Fruit fly (Drosophila melanogaster) Kc167 (cell line): ENCODE measurements around the gene CG31404.

Source experiments
- Myc ChIP-seq: fragments of >200 bp; optimal IDR thresholded peaks from 2 replicates; lab custom pipeline; 2017; ENCODE audit warnings: missing external identifiers
- Sin3A ChIP-seq: fragments of >200 bp; optimal IDR thresholded peaks from 2 replicates; lab custom pipeline; 2018; ENCODE audit warnings: missing external identifiers
- h ChIP-seq: fragments of >200 bp; optimal IDR thresholded peaks from 3 replicates; lab custom pipeline; 2018; ENCODE audit warnings: missing external identifiers
- insv ChIP-seq: fragments of >200 bp; optimal IDR thresholded peaks from 3 replicates; lab custom pipeline; 2018; ENCODE audit warnings: missing external identifiers
- psq ChIP-seq: fragments of >200 bp; optimal IDR thresholded peaks from 2 replicates; lab custom pipeline; 2017; ENCODE audit warnings: missing external identifiers
- ttk ChIP-seq: sonication (Bioruptor generic); optimal IDR thresholded peaks from 2 replicates; lab custom pipeline; 2017; ENCODE audit warnings: missing external identifiers

CG31404 gene

dm6 chr3R:19375923-19376322 lies at the start of gene CG31404:
Gene CG31404 (minus strand): TSS chr3R:19376023.
- TF ChIP-seq h (lab: Kevin White, UChicago) (no peak), psq (lab: Kevin White, UChicago) (no peak), ttk (lab: Kevin White, UChicago) (no peak), insv (no peak), Sin3A (no peak), Myc (no peak)

- TF ChIP-seq ttk (lab: Kevin White, UChicago), result no peak
- TF ChIP-seq h (lab: Kevin White, UChicago), result no peak
- no peak for TF ChIP-seq insv
- no peak for TF ChIP-seq Myc
Measured at dm6 chr3R:19425099-19425498, 49.3 kb upstream of the CG31404 start, which contains the start of gene CG3517. Gene CG3517 (minus strand): TSS chr3R:19425199.

- no peak for TF ChIP-seq Sin3A
- TF ChIP-seq ttk (lab: Kevin White, UChicago), result no peak
- TF ChIP-seq h (lab: Kevin White, UChicago), result no peak
- TF ChIP-seq psq (lab: Kevin White, UChicago), result no peak
Measured at dm6 chr3R:19412434-19412833, 36.6 kb upstream of the CG31404 start, which contains the start of gene CG31221. Gene CG31221 (plus strand): TSS chr3R:19412689.

- no peak for TF ChIP-seq Myc
- no peak for TF ChIP-seq ttk (lab: Kevin White, UChicago)
- no peak for TF ChIP-seq Sin3A
- no peak for TF ChIP-seq insv
- TF ChIP-seq psq (lab: Kevin White, UChicago), result no peak
- TF ChIP-seq h (lab: Kevin White, UChicago), result no peak
Measured at dm6 chr3R:19411371-19411770, 35.5 kb upstream of the CG31404 start.

dm6 chr3R:19408573-19408972 lies 32.8 kb upstream of the CG31404 start, which contains the start of gene CG11626:
Gene CG11626 (plus strand): TSS chr3R:19408873.
- TF ChIP-seq psq (lab: Kevin White, UChicago) (no peak), h (lab: Kevin White, UChicago) (no peak), Myc (no peak), Sin3A (no peak), insv (no peak)

dm6 chr3R:19406852-19407251 lies 31.0 kb upstream of the CG31404 start:
- TF ChIP-seq Sin3A, result no peak
- TF ChIP-seq ttk (lab: Kevin White, UChicago), result no peak
- TF ChIP-seq psq (lab: Kevin White, UChicago), result no peak
- TF ChIP-seq insv, result no peak
- no peak for TF ChIP-seq Myc
- TF ChIP-seq h (lab: Kevin White, UChicago), result no peak

- TF ChIP-seq h (lab: Kevin White, UChicago) (no peak), insv (no peak), ttk (lab: Kevin White, UChicago) (no peak), Myc (no peak), psq (lab: Kevin White, UChicago) (no peak), Sin3A (no peak)
Measured at dm6 chr3R:19404296-19404695, 28.5 kb upstream of the CG31404 start.

dm6 chr3R:19403096-19403515 lies 27.3 kb upstream of the CG31404 start, which contains the start of the genes Ino80 and Aptx:
Gene Ino80 (minus strand): TSS chr3R:19403153.
Gene Aptx (plus strand): TSS chr3R:19403455.
- TF ChIP-seq insv, result no peak
- no peak for TF ChIP-seq Myc
- TF ChIP-seq Sin3A, result no peak
- TF ChIP-seq psq (lab: Kevin White, UChicago), result no peak
- TF ChIP-seq ttk (lab: Kevin White, UChicago), result no peak
- no peak for TF ChIP-seq h (lab: Kevin White, UChicago)

- TF ChIP-seq ttk (lab: Kevin White, UChicago), result no peak
Measured at dm6 chr3R:19398467-19398866, 22.6 kb upstream of the CG31404 start, which contains the start of gene CG31244. Gene CG31244 (minus strand): TSS chr3R:19398567.

dm6 chr3R:19393060-19393459 lies 17.2 kb upstream of the CG31404 start, which contains the start of gene CG3739:
Gene CG3739 (plus strand): TSS chr3R:19393360.
- TF ChIP-seq psq (lab: Kevin White, UChicago), result no peak
- TF ChIP-seq ttk (lab: Kevin White, UChicago), result no peak
- TF ChIP-seq Sin3A, result no peak
- no peak for TF ChIP-seq insv
- no peak for TF ChIP-seq h (lab: Kevin White, UChicago)
- TF ChIP-seq Myc, result no peak

dm6 chr3R:19389919-19390318 lies 14.1 kb upstream of the CG31404 start, which contains the start of gene CG18493:
Gene CG18493 (plus strand): TSS chr3R:19390270.
- no peak for TF ChIP-seq insv
- no peak for TF ChIP-seq Sin3A
- TF ChIP-seq Myc, result no peak
- no peak for TF ChIP-seq ttk (lab: Kevin White, UChicago)
- TF ChIP-seq h (lab: Kevin White, UChicago), result no peak
- no peak for TF ChIP-seq psq (lab: Kevin White, UChicago)

dm6 chr3R:19387608-19388007 lies 11.8 kb upstream of the CG31404 start, which contains the start of gene CG3734:
Gene CG3734 (plus strand): TSS chr3R:19387861.
- TF ChIP-seq Sin3A (no peak), psq (lab: Kevin White, UChicago) (no peak), h (lab: Kevin White, UChicago) (no peak), Myc (no peak), ttk (lab: Kevin White, UChicago) (no peak), insv (no peak)

- TF ChIP-seq psq (lab: Kevin White, UChicago), result no peak
- TF ChIP-seq Sin3A, result no peak
- TF ChIP-seq ttk (lab: Kevin White, UChicago), result no peak
- no peak for TF ChIP-seq insv
- no peak for TF ChIP-seq Myc
- TF ChIP-seq h (lab: Kevin White, UChicago), result no peak
Measured at dm6 chr3R:19383298-19383697, 7.5 kb upstream of the CG31404 start.
